Worm (Caenorhabditis elegans) whole organism, L2 larva: ENCODE measurements around the gene Y37D8A.8.
A peak's percentile ranks its signal among the peaks of the same experiment; 100 is the strongest.

Source experiments
- C34F6.9 ChIP-seq: fragments of 150-350 bp; optimal IDR thresholded peaks from 2 replicates; lab custom pipeline; 2014; ENCODE audit warnings: missing biosample characterization, missing genetic modification characterization
- F13H6.1 ChIP-seq: sonication (generic microtip); optimal IDR thresholded peaks from 2 replicates; lab custom pipeline; 2016; ENCODE audit warnings: missing genetic modification characterization, missing compliant biosample characterization
- Y55F3AM.14 ChIP-seq: fragments of 200-800 bp; sonication (Bioruptor generic); optimal IDR thresholded peaks from 2 replicates; lab custom pipeline; 2018; ENCODE audit warnings: mild to moderate bottlenecking, missing genetic modification characterization, missing compliant biosample characterization
- ZK546.5 ChIP-seq: sonication (generic microtip); optimal IDR thresholded peaks from 2 replicates; lab custom pipeline; 2017; ENCODE audit warnings: missing biosample characterization, missing genetic modification characterization
- aly-2 ChIP-seq: fragments of 150-350 bp; optimal IDR thresholded peaks from 2 replicates; lab custom pipeline; 2014; ENCODE audit warnings: missing biosample characterization, missing genetic modification characterization
- ama-1 ChIP-seq: fragments of 150-350 bp; optimal IDR thresholded peaks from 2 replicates; lab custom pipeline; 2018; ENCODE audit warnings: inconsistent platforms
- blmp-1 ChIP-seq: sonication (generic microtip); optimal IDR thresholded peaks from 2 replicates; lab custom pipeline; 2017; ENCODE audit warnings: missing genetic modification characterization, mild to moderate bottlenecking, missing compliant biosample characterization, antibody characterized with exemption, moderate library complexity; ENCODE audit not compliant: insufficient read depth
- ceh-16 ChIP-seq: fragments of 150-350 bp; optimal IDR thresholded peaks from 2 replicates; lab custom pipeline; 2014; ENCODE audit warnings: missing biosample characterization, missing genetic modification characterization
- ceh-82 ChIP-seq: fragments of 150-350 bp; optimal IDR thresholded peaks from 2 replicates; lab custom pipeline; 2014; ENCODE audit warnings: missing biosample characterization, missing genetic modification characterization
- crh-2 ChIP-seq: sonication (generic microtip); optimal IDR thresholded peaks from 2 replicates; lab custom pipeline; 2017; ENCODE audit warnings: missing biosample characterization, missing genetic modification characterization
- dmd-4 ChIP-seq: sonication (generic microtip); optimal IDR thresholded peaks from 2 replicates; lab custom pipeline; 2017; ENCODE audit warnings: missing biosample characterization, missing genetic modification characterization
- egl-27 ChIP-seq: sonication (generic microtip); optimal IDR thresholded peaks from 3 replicates; lab custom pipeline; 2017; ENCODE audit warnings: missing biosample characterization, missing genetic modification reagents, missing genetic modification characterization
- elt-1 ChIP-seq: fragments of 150-350 bp; optimal IDR thresholded peaks from 2 replicates; lab custom pipeline; 2014; ENCODE audit warnings: missing biosample characterization, missing genetic modification characterization
- elt-3 ChIP-seq: sonication (generic microtip); optimal IDR thresholded peaks from 2 replicates; lab custom pipeline; 2017; ENCODE audit warnings: missing biosample characterization, missing genetic modification characterization
- fos-1 ChIP-seq: fragments of 150-350 bp; optimal IDR thresholded peaks from 2 replicates; lab custom pipeline; 2014; ENCODE audit warnings: missing biosample characterization, missing genetic modification characterization
- gmeb-1 ChIP-seq: fragments of 150-350 bp; optimal IDR thresholded peaks from 2 replicates; lab custom pipeline; 2014; ENCODE audit warnings: missing biosample characterization, missing genetic modification characterization
- lin-13 ChIP-seq: fragments of 150-350 bp; optimal IDR thresholded peaks from 2 replicates; lab custom pipeline; 2014; ENCODE audit warnings: missing biosample characterization, missing genetic modification reagents, missing genetic modification characterization
- lsy-2 ChIP-seq, 2 experiments: fragments of 150-350 bp in 1 of 2; sonication (generic microtip) in 1 of 2; optimal IDR thresholded peaks; 2 replicates each; lab custom pipeline; 2014 to 2017; ENCODE audit warnings: missing biosample characterization in 2 of 2, missing genetic modification characterization in 2 of 2
- mab-5 ChIP-seq: fragments of 150-350 bp; optimal IDR thresholded peaks from 2 replicates; lab custom pipeline; 2014; ENCODE audit warnings: missing biosample characterization, missing genetic modification characterization
- mbf-1 ChIP-seq: sonication (generic microtip); optimal IDR thresholded peaks from 2 replicates; lab custom pipeline; 2017; ENCODE audit warnings: missing biosample characterization, missing genetic modification characterization
- mdl-1 ChIP-seq, 2 experiments: fragments of 150-350 bp in 1 of 2; sonication (generic microtip) in 1 of 2; optimal IDR thresholded peaks; 2 replicates each; lab custom pipeline; 2017; ENCODE audit warnings: missing biosample characterization in 2 of 2, missing genetic modification characterization in 2 of 2
- nhr-12 ChIP-seq: fragments of 150-350 bp; optimal IDR thresholded peaks from 2 replicates; lab custom pipeline; 2014; ENCODE audit warnings: missing biosample characterization, missing genetic modification characterization
- nhr-129 ChIP-seq: fragments of 150-350 bp; optimal IDR thresholded peaks from 2 replicates; lab custom pipeline; 2014; ENCODE audit warnings: missing biosample characterization, missing genetic modification characterization
- nhr-21 ChIP-seq: fragments of 150-350 bp; optimal IDR thresholded peaks from 2 replicates; lab custom pipeline; 2014; ENCODE audit warnings: missing biosample characterization, missing genetic modification characterization
- nhr-23 ChIP-seq: fragments of 150-350 bp; optimal IDR thresholded peaks from 2 replicates; lab custom pipeline; 2014; ENCODE audit warnings: missing biosample characterization, missing genetic modification reagents, missing genetic modification characterization
- nhr-237 ChIP-seq: fragments of 150-350 bp; optimal IDR thresholded peaks from 2 replicates; lab custom pipeline; 2014; ENCODE audit warnings: missing biosample characterization, missing genetic modification characterization
- nhr-25 ChIP-seq: fragments of 150-350 bp; sonication (generic microtip); optimal IDR thresholded peaks from 3 replicates; lab custom pipeline; 2014; ENCODE audit warnings: missing biosample characterization, missing genetic modification characterization
- nhr-6 ChIP-seq: fragments of 150-350 bp; optimal IDR thresholded peaks from 2 replicates; lab custom pipeline; 2014; ENCODE audit warnings: missing biosample characterization, missing genetic modification characterization
- nhr-77 ChIP-seq: fragments of 150-350 bp; optimal IDR thresholded peaks from 2 replicates; lab custom pipeline; 2014; ENCODE audit warnings: missing biosample characterization, missing genetic modification characterization
- sem-4 ChIP-seq: fragments of 150-350 bp; optimal IDR thresholded peaks from 2 replicates; lab custom pipeline; 2014; ENCODE audit warnings: missing biosample characterization, missing genetic modification reagents, missing genetic modification characterization
- skn-1 ChIP-seq: sonication (generic microtip); optimal IDR thresholded peaks from 2 replicates; lab custom pipeline; 2017; ENCODE audit warnings: missing biosample characterization, missing genetic modification characterization
- sma-3 ChIP-seq: sonication (generic microtip); optimal IDR thresholded peaks from 2 replicates; lab custom pipeline; 2016; ENCODE audit warnings: missing genetic modification reagents, missing genetic modification characterization, missing compliant biosample characterization
- sma-9 ChIP-seq, 2 experiments: fragments of 150-350 bp in 1 of 2; sonication (generic microtip) in 1 of 2; optimal IDR thresholded peaks; 2 replicates each; lab custom pipeline; 2014 to 2016; ENCODE audit warnings: missing genetic modification characterization in 2 of 2, mild to moderate bottlenecking in 1 of 2, missing biosample characterization in 1 of 2, missing compliant biosample characterization in 1 of 2, missing genetic modification reagents in 1 of 2, moderate library complexity in 1 of 2
- snpc-4 ChIP-seq: fragments of 150-350 bp; optimal IDR thresholded peaks from 2 replicates; lab custom pipeline; 2014; ENCODE audit warnings: missing biosample characterization, missing genetic modification characterization
- unc-39 ChIP-seq: fragments of 150-350 bp; optimal IDR thresholded peaks from 2 replicates; lab custom pipeline; 2014; ENCODE audit warnings: missing biosample characterization, missing genetic modification characterization
- unc-55 ChIP-seq: fragments of 150-350 bp; sonication (generic microtip); optimal IDR thresholded peaks from 3 replicates; lab custom pipeline; 2014; ENCODE audit warnings: missing biosample characterization, missing genetic modification reagents, missing genetic modification characterization
- unc-62 ChIP-seq: fragments of 150-350 bp; optimal IDR thresholded peaks from 2 replicates; lab custom pipeline; 2014; ENCODE audit warnings: missing biosample characterization, missing genetic modification reagents, missing genetic modification characterization
- zag-1 ChIP-seq: fragments of 150-350 bp; optimal IDR thresholded peaks from 2 replicates; lab custom pipeline; 2014; ENCODE audit warnings: missing biosample characterization, missing genetic modification characterization
- ztf-11 ChIP-seq: sonication (generic microtip); optimal IDR thresholded peaks from 2 replicates; lab custom pipeline; 2017; ENCODE audit warnings: missing biosample characterization, missing genetic modification characterization
- ztf-4 ChIP-seq: fragments of 150-350 bp; optimal IDR thresholded peaks from 2 replicates; lab custom pipeline; 2014; ENCODE audit warnings: missing biosample characterization, missing genetic modification characterization

The Y37D8A.8 gene

DNA sequence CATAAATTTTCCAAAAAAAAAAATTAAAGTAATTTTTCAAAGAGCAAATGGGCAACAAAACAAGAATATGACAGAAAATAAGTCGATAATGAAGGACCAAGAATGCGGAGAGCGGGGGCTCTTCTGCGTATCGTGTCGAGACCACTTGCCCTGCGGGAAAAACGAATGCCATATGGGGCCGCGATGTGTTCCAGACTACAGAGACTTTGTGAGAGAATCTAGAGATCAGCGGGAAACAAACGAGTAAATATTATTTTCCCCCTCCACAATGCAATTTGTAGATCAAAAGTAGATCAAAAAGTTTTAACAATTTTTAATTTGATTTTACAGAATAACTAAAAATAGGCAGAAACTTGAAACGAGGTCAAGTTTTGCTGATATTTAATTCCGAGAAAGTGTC is 24.5 kb upstream of the Y37D8A.8 start:
- no peak for TF ChIP-seq aly-2 (tag; lab: Kevin White, UChicago)
- no peak for TF ChIP-seq ceh-82 (tag; lab: Kevin White, UChicago)
- no peak for TF ChIP-seq ama-1 (lab: Kevin White, UChicago)
- TF ChIP-seq nhr-237 (tag; lab: Kevin White, UChicago), result no peak
- no peak for TF ChIP-seq skn-1 (tag; lab: Kevin White, UChicago)
- TF ChIP-seq elt-1 (tag; lab: Kevin White, UChicago), result no peak
- TF ChIP-seq nhr-21 (tag; lab: Kevin White, UChicago), result no peak
- TF ChIP-seq mbf-1 (tag; lab: Kevin White, UChicago), result no peak
- TF ChIP-seq nhr-12, result no peak
- TF ChIP-seq unc-62, result no peak
- no peak for TF ChIP-seq egl-27 (tag; lab: Kevin White, UChicago)
- no peak for TF ChIP-seq snpc-4 (tag; lab: Kevin White, UChicago)
- no peak for TF ChIP-seq lsy-2 (tag; optimal IDR thresholded peaks at IDR 0.05; lab: Kevin White, UChicago)
- no peak for TF ChIP-seq nhr-129 (tag; lab: Kevin White, UChicago)
- no peak for TF ChIP-seq F13H6.1 (tag; lab: Kevin White, UChicago)

DNA sequence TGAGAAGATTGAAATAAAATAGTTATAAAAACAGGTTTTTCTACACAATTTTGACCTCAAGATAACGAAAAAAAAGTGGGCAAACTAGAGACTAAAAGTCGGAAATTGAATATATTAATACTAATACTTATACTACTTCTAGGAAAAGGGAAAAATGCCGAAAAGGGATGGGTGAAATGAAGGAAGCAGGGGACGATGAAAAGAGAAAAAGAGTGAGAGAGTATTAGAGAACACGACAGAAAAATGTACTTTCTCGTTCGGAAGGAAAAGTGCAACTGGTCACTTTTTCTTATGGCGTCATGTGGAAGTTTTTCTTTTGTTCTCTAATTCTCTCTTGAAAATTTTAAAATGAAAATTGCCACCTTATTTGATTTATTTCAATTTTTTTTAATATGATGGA is 23.4 kb upstream of the Y37D8A.8 start:
- no peak for TF ChIP-seq nhr-77 (tag; lab: Kevin White, UChicago)
- peak; percentile 64 for TF ChIP-seq Y55F3AM.14 (GFP tag; lab: Kevin White, UChicago)
- no peak for TF ChIP-seq ZK546.5 (tag; lab: Kevin White, UChicago)
- TF ChIP-seq zag-1, result peak; percentile 41
- peak; percentile 38 for TF ChIP-seq mab-5 (tag; lab: Kevin White, UChicago)
- TF ChIP-seq elt-1 (tag; lab: Kevin White, UChicago), result no peak
- peak; percentile 90 for TF ChIP-seq nhr-21 (tag; lab: Kevin White, UChicago)
- no peak for TF ChIP-seq nhr-12
- TF ChIP-seq elt-3, result no peak
- peak; percentile 40 to 83 for TF ChIP-seq mdl-1 (tag; optimal IDR thresholded peaks at IDR 0.05; lab: Kevin White, UChicago)
- peak; percentile 23 for TF ChIP-seq ceh-16
- TF ChIP-seq dmd-4 (tag; lab: Kevin White, UChicago), result no peak
- TF ChIP-seq egl-27 (tag; lab: Kevin White, UChicago), result peak; percentile 88
- TF ChIP-seq nhr-6 (tag; lab: Kevin White, UChicago), result peak; percentile 62
- peak; percentile 13 for TF ChIP-seq ztf-4 (tag; lab: Kevin White, UChicago)
- no peak for TF ChIP-seq ztf-11 (tag; lab: Kevin White, UChicago)
- peak; percentile 2 for TF ChIP-seq gmeb-1 (tag; lab: Kevin White, UChicago)
- TF ChIP-seq F13H6.1 (tag; lab: Kevin White, UChicago), result peak; percentile 99
- TF ChIP-seq lsy-2 (tag; optimal IDR thresholded peaks at IDR 0.05; lab: Kevin White, UChicago), result peak; percentile 29 to 88
- peak; percentile 47 for TF ChIP-seq skn-1 (tag; lab: Kevin White, UChicago)
- TF ChIP-seq nhr-23 (tag; lab: Kevin White, UChicago), result no peak
- peak; percentile 99 for TF ChIP-seq sma-9 (GFP tag; optimal IDR thresholded peaks at IDR 0.05; lab: Kevin White, UChicago)
- TF ChIP-seq sma-9 (tag; optimal IDR thresholded peaks at IDR 0.05; lab: Kevin White, UChicago), result no peak
- TF ChIP-seq nhr-25, result peak; percentile 44
- peak; percentile 80 for TF ChIP-seq C34F6.9 (tag; lab: Kevin White, UChicago)
- peak; percentile 74 for TF ChIP-seq sma-3
- TF ChIP-seq mbf-1 (tag; lab: Kevin White, UChicago), result no peak
- TF ChIP-seq crh-2 (tag; lab: Kevin White, UChicago), result peak; percentile 82
- no peak for TF ChIP-seq unc-39
- TF ChIP-seq unc-55 (GFP tag; lab: Kevin White, UChicago), result peak; percentile 79
- TF ChIP-seq sem-4 (tag; lab: Kevin White, UChicago), result peak; percentile 97
- peak; percentile 95 for TF ChIP-seq fos-1 (tag; lab: Kevin White, UChicago)
- peak; percentile 69 for TF ChIP-seq lin-13 (GFP tag; lab: Kevin White, UChicago)
- peak; percentile 96 for TF ChIP-seq blmp-1 (tag; lab: Kevin White, UChicago)

DNA sequence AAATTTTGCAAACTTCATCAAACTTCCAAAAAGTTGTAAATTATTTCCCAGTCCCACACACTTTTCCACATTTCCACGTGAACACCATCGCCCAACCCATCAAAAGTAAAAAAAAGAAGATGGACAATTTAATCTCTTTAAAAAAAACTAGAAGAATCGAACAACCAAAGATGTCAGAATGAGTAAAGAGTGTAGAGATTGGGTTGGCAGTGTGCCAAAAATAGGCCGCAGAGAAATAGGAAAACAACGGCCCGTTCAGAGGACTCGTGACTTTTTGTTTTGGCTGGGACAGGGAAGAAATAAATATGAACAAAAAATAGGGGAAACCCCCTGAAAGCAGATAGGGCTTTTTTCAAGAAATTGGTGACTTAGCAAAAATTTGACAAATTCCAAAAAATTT is 21.9 kb upstream of the Y37D8A.8 start:
- TF ChIP-seq ztf-4 (tag; lab: Kevin White, UChicago) (no peak), nhr-23 (tag; lab: Kevin White, UChicago) (no peak), blmp-1 (tag; lab: Kevin White, UChicago) (peak; percentile 14), sma-9 (GFP tag; optimal IDR thresholded peaks at IDR 0.05; lab: Kevin White, UChicago) (peak; percentile 83), sma-9 (tag; optimal IDR thresholded peaks at IDR 0.05; lab: Kevin White, UChicago) (no peak), nhr-25 (peak; percentile 49), sma-3 (peak; percentile 4), lsy-2 (tag; optimal IDR thresholded peaks at IDR 0.05; lab: Kevin White, UChicago) (peak in 1 of 2 experiments; percentile 19), sem-4 (tag; lab: Kevin White, UChicago) (peak; percentile 85)
